Worm (Caenorhabditis elegans) whole organism, young adult: ENCODE data around the gene F42G4.2.
"Not testable (repeated sequence)": the region's sequence is repeated elsewhere in the genome, so short reads cannot be mapped to it uniquely, and the experiment has no call there.

Experiments used
- D2030.7 ChIP-seq: fragments of 200-800 bp; sonication (Bioruptor generic); IDR thresholded peaks from 2 replicates; pipeline ENCODE4 v1.3.6; 2022; ENCODE audit warnings: missing genetic modification reagents, missing genetic modification characterization, missing compliant biosample characterization
- F23B12.7 ChIP-seq: sonication (generic microtip); optimal IDR thresholded peaks from 2 replicates; lab custom pipeline; 2017; ENCODE audit warnings: missing genetic modification characterization, mild to moderate bottlenecking, missing compliant biosample characterization, antibody characterized with exemption, moderate library complexity; ENCODE audit not compliant: insufficient read depth
- T26A5.8 ChIP-seq: sonication (generic microtip); optimal IDR thresholded peaks from 2 replicates; lab custom pipeline; 2016; ENCODE audit warnings: missing genetic modification characterization, missing compliant biosample characterization
- cebp-2 ChIP-seq: fragments of 200-800 bp; sonication (Bioruptor generic); IDR thresholded peaks from 2 replicates; pipeline ENCODE4 v1.3.6; 2022; ENCODE audit warnings: missing genetic modification characterization, missing compliant biosample characterization
- ceh-27 ChIP-seq: fragments of 200-800 bp; sonication (Bioruptor generic); optimal IDR thresholded peaks from 2 replicates; lab custom pipeline; 2018; ENCODE audit warnings: mild to moderate bottlenecking, missing genetic modification characterization, moderate library complexity, missing compliant biosample characterization
- dpl-1 ChIP-seq: fragments of 150-350 bp; optimal IDR thresholded peaks from 2 replicates; lab custom pipeline; 2014; ENCODE audit warnings: missing biosample characterization, missing genetic modification reagents, missing genetic modification characterization
- egl-18 ChIP-seq: fragments of 200-800 bp; sonication (Bioruptor generic); IDR thresholded peaks from 2 replicates; pipeline ENCODE4 v1.3.6; 2022; ENCODE audit warnings: missing genetic modification reagents, missing genetic modification characterization, missing compliant biosample characterization
- fkh-3 ChIP-seq: sonication (generic microtip); optimal IDR thresholded peaks from 2 replicates; lab custom pipeline; 2016; ENCODE audit warnings: mild to moderate bottlenecking, missing genetic modification characterization, missing compliant biosample characterization
- madf-10 ChIP-seq: sonication (generic microtip); optimal IDR thresholded peaks from 2 replicates; lab custom pipeline; 2016; ENCODE audit warnings: mild to moderate bottlenecking, missing genetic modification characterization, missing compliant biosample characterization
- snpc-1.3 ChIP-seq: sonication (generic microtip); optimal IDR thresholded peaks from 2 replicates; lab custom pipeline; 2017; ENCODE audit warnings: missing genetic modification characterization, mild to moderate bottlenecking, missing compliant biosample characterization, antibody characterized with exemption, moderate library complexity, missing genotype, missing genetic modification reagents; ENCODE audit not compliant: insufficient read depth
- sptf-2 ChIP-seq: fragments of 200-800 bp; sonication (Bioruptor generic); optimal IDR thresholded peaks from 2 replicates; lab custom pipeline; 2018; ENCODE audit warnings: mild to moderate bottlenecking, missing genetic modification characterization, missing compliant biosample characterization

ce11 chrII:13031649-13032191 is 16.0 kb upstream of the F42G4.2 start, which contains the start of gene F18A11.2:
- TF ChIP-seq fkh-3 (tag; lab: Kevin White, UChicago); snpc-1.3 (tag; lab: Kevin White, UChicago); madf-10 (tag; lab: Kevin White, UChicago); D2030.7 (GFP tag; lab: Robert Waterston, UW); T26A5.8; dpl-1 (GFP tag; lab: Kevin White, UChicago); ceh-27 (GFP tag; lab: Kevin White, UChicago); egl-18 (GFP tag; lab: Robert Waterston, UW); sptf-2; cebp-2; F23B12.7: not testable (repeated sequence)
